Fruit fly (Drosophila melanogaster) whole organism, adult: ENCODE data around the gene Snx17.

Experiments
- CG11617 ChIP-seq: fragments of 200-800 bp; sonication (Bioruptor generic); optimal IDR thresholded peaks from 2 replicates; lab custom pipeline; 2017; ENCODE audit warnings: mild to moderate bottlenecking, missing biosample characterization, missing genetic modification reagents, missing genetic modification characterization
- CG12768 ChIP-seq: fragments of 200-800 bp; sonication (Bioruptor generic); optimal IDR thresholded peaks from 2 replicates; lab custom pipeline; 2017; ENCODE audit warnings: missing biosample characterization, missing genetic modification characterization, mild to moderate bottlenecking, moderate library complexity, missing genetic modification reagents
- CG14711 ChIP-seq: fragments of 200-800 bp; sonication (Bioruptor generic); optimal IDR thresholded peaks from 2 replicates; lab custom pipeline; 2018; ENCODE audit warnings: missing biosample characterization, mild to moderate bottlenecking, missing genetic modification characterization, moderate library complexity
- CG1620 ChIP-seq: fragments of 200-800 bp; sonication (Bioruptor generic); optimal IDR thresholded peaks from 2 replicates; lab custom pipeline; 2016; ENCODE audit warnings: missing biosample characterization, missing genetic modification characterization
- CG33017 ChIP-seq: fragments of 200-800 bp; sonication (Bioruptor generic); optimal IDR thresholded peaks from 2 replicates; lab custom pipeline; 2018; ENCODE audit warnings: missing biosample characterization, mild to moderate bottlenecking, missing genetic modification characterization, moderate library complexity
- CG5204 ChIP-seq: fragments of 200-800 bp; sonication (Bioruptor generic); optimal IDR thresholded peaks from 2 replicates; lab custom pipeline; 2016; ENCODE audit warnings: missing biosample characterization, missing genetic modification characterization
- CG7045 ChIP-seq: fragments of 200-800 bp; sonication (Bioruptor generic); optimal IDR thresholded peaks from 2 replicates; lab custom pipeline; 2017; ENCODE audit warnings: missing biosample characterization, mild to moderate bottlenecking, missing genetic modification characterization
- CG7101 ChIP-seq: fragments of 200-800 bp; sonication (Bioruptor generic); optimal IDR thresholded peaks from 2 replicates; lab custom pipeline; 2018; ENCODE audit warnings: missing biosample characterization, mild to moderate bottlenecking, missing genetic modification characterization, moderate library complexity
- Clk ChIP-seq: fragments of 200-800 bp; sonication (Bioruptor generic); optimal IDR thresholded peaks from 2 replicates; lab custom pipeline; 2017; ENCODE audit warnings: missing biosample characterization, missing genetic modification characterization
- Crg-1 ChIP-seq: fragments of 200-800 bp; sonication (Bioruptor generic); optimal IDR thresholded peaks from 2 replicates; lab custom pipeline; 2016; ENCODE audit warnings: missing biosample characterization, missing genetic modification characterization
- Hr96 ChIP-seq: fragments of 200-800 bp; sonication (Bioruptor generic); optimal IDR thresholded peaks from 2 replicates; lab custom pipeline; 2016; ENCODE audit warnings: missing biosample characterization, missing genetic modification characterization
- Mnt ChIP-seq: fragments of 200-800 bp; sonication (Bioruptor generic); optimal IDR thresholded peaks from 2 replicates; lab custom pipeline; 2016; ENCODE audit warnings: missing biosample characterization, mild to moderate bottlenecking, missing genetic modification characterization
- bab1 ChIP-seq: fragments of 200-800 bp; sonication (Bioruptor generic); optimal IDR thresholded peaks from 3 replicates; lab custom pipeline; 2019; ENCODE audit warnings: missing biosample characterization, mild to moderate bottlenecking, missing genetic modification characterization, moderate library complexity
- cic ChIP-seq: fragments of 200-800 bp; sonication (Bioruptor generic); optimal IDR thresholded peaks from 2 replicates; lab custom pipeline; 2017; ENCODE audit warnings: missing biosample characterization, mild to moderate bottlenecking, missing genetic modification characterization, moderate library complexity
- cnc ChIP-seq, 2 experiments: fragments of >200 bp; optimal IDR thresholded peaks; 2 replicates each; lab custom pipeline; 2017
- kay ChIP-seq: fragments of 200-800 bp; sonication (Bioruptor generic); peaks from one replicate; lab custom pipeline; 2016; ENCODE audit warnings: missing biosample characterization, missing genetic modification characterization, borderline replicate concordance
- ovo ChIP-seq: fragments of 200-800 bp; sonication (Bioruptor generic); optimal IDR thresholded peaks from 2 replicates; lab custom pipeline; 2016; ENCODE audit warnings: missing biosample characterization, missing genetic modification characterization
- pad ChIP-seq: fragments of 200-800 bp; sonication (Bioruptor generic); optimal IDR thresholded peaks from 3 replicates; lab custom pipeline; 2017; ENCODE audit warnings: missing biosample characterization, missing genetic modification characterization, mild to moderate bottlenecking, moderate library complexity, missing genetic modification reagents
- tj ChIP-seq: fragments of 200-800 bp; sonication (Bioruptor generic); optimal IDR thresholded peaks from 3 replicates; lab custom pipeline; 2017; ENCODE audit warnings: missing biosample characterization, mild to moderate bottlenecking, missing genetic modification characterization, moderate library complexity
- toe ChIP-seq: fragments of 200-800 bp; sonication (Bioruptor generic); optimal IDR thresholded peaks from 2 replicates; lab custom pipeline; 2016; ENCODE audit warnings: missing biosample characterization, missing genetic modification characterization

Gene Snx17

DNA sequence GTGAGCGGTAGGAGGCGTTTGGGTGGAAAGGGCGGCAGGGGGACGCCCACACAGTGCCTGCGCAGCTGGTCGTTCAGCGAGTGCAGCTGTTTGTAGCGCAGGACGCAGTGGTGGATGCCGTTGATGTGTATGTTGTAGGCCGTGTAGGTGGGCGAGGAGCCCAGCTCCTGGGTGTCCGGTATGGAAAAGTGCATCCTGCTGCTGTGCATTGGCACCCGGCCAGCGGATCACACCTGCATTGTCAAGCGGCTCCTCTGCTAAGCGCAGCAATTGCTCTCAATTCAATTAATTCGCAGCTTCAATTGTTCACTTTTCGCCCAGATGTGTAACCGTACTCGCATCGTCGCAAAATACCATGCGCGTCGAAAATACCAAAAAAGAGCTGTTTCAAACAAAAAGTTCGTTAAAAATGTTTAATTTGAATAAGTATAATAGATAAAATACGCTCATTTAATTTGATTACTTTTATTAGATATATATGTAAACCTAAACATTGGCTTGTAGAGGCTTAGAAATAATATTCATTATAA lies at the start of gene Snx17:
Gene Snx17 (minus strand): TSS at position 329 of the 530 bp plus-strand sequence.
- TF ChIP-seq Clk (GFP tag; lab: Kevin White, UChicago) (no peak), CG12768 (no peak), Hr96 (no peak), CG33017 (tag; lab: Kevin White, UChicago) (no peak), Crg-1 (GFP tag; lab: Kevin White, UChicago) (no peak), CG1620 (GFP tag; lab: Kevin White, UChicago) (no peak), Mnt (no peak), toe (GFP tag; lab: Kevin White, UChicago) (no peak), bab1 (GFP tag; lab: Kevin White, UChicago) (no peak), ovo (GFP tag; lab: Kevin White, UChicago) (no peak), CG11617 (GFP tag; lab: Kevin White, UChicago) (no peak), tj (no peak)

dm6 chr2L:10255725-10256158 lies 49.0 kb upstream of the Snx17 start, which contains the start of gene CG5676:
TSS of gene CG5676 (minus strand) at chr2L:10255891.
- TF ChIP-seq Clk (GFP tag; lab: Kevin White, UChicago) = no peak
- no peak for TF ChIP-seq CG14711 (tag; lab: Kevin White, UChicago)
- TF ChIP-seq CG7101 = no peak
- TF ChIP-seq CG33017 (tag; lab: Kevin White, UChicago) = no peak
- no peak for TF ChIP-seq CG1620 (GFP tag; lab: Kevin White, UChicago)
- no peak for TF ChIP-seq Mnt
- no peak for TF ChIP-seq CG7045 (GFP tag; lab: Kevin White, UChicago)
- no peak for TF ChIP-seq Hr96
- peak; percentile 92 for TF ChIP-seq kay (GFP tag; lab: Kevin White, UChicago)
- peak; percentile 51 for TF ChIP-seq bab1 (GFP tag; lab: Kevin White, UChicago)
- no peak for TF ChIP-seq CG11617 (GFP tag; lab: Kevin White, UChicago)
- TF ChIP-seq tj = no peak

dm6 chr2L:10251592-10251991 lies 44.8 kb upstream of the Snx17 start, which contains the start of gene Ror:
TSS of gene Ror (plus strand) at chr2L:10251843.
- no peak for TF ChIP-seq CG12768
- no peak for TF ChIP-seq Mnt
- TF ChIP-seq cnc (optimal IDR thresholded peaks at IDR 0.05; lab: Kevin White, UChicago) = no peak
- no peak for TF ChIP-seq toe (GFP tag; lab: Kevin White, UChicago)
- no peak for TF ChIP-seq cic (GFP tag; lab: Kevin White, UChicago)
- TF ChIP-seq tj = no peak
- no peak for TF ChIP-seq Hr96
- TF ChIP-seq CG7045 (GFP tag; lab: Kevin White, UChicago) = no peak
- TF ChIP-seq CG14711 (tag; lab: Kevin White, UChicago) = no peak
- no peak for TF ChIP-seq pad
- no peak for TF ChIP-seq CG7101
- no peak for TF ChIP-seq kay (GFP tag; lab: Kevin White, UChicago)

DNA sequence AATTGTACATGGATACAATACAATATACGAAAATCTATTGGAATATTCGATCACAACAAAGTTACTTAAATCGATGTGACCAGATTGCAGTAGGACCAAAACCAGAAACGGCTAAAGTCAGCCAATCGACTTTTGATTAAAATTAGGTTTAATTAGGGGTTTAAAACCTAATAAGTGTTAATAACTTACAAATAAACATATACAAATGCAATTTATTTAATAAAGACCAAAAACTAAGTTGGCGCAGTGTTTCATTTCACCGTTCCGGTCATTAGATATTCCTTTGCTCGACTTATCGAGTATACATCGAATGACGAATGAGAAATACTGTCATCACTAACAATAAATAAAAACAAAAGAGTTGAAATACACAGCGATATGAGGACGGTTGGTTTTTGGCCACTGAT lies 43.7 kb upstream of the Snx17 start, which contains the start of the genes bsk and CG31717:
Gene bsk (minus strand): TSS at position 61 of the 407 bp plus-strand sequence.
Gene CG31717 (plus strand): TSS at position 297 of the 407 bp plus-strand sequence.
- TF ChIP-seq kay (GFP tag; lab: Kevin White, UChicago) = peak; percentile 98
- TF ChIP-seq Crg-1 (GFP tag; lab: Kevin White, UChicago) = no peak
- TF ChIP-seq tj = no peak
- no peak for TF ChIP-seq cnc (optimal IDR thresholded peaks at IDR 0.05; lab: Kevin White, UChicago)
- no peak for TF ChIP-seq CG33017 (tag; lab: Kevin White, UChicago)
- TF ChIP-seq CG7101 = no peak
- no peak for TF ChIP-seq CG11617 (GFP tag; lab: Kevin White, UChicago)
- no peak for TF ChIP-seq toe (GFP tag; lab: Kevin White, UChicago)
- TF ChIP-seq pad = no peak
- peak; percentile 30 for TF ChIP-seq Mnt
- no peak for TF ChIP-seq ovo (GFP tag; lab: Kevin White, UChicago)
- no peak for TF ChIP-seq Hr96
- TF ChIP-seq cic (GFP tag; lab: Kevin White, UChicago) = peak; percentile 38
- TF ChIP-seq CG7045 (GFP tag; lab: Kevin White, UChicago) = no peak
- TF ChIP-seq CG5204 = no peak
- peak; percentile 51 for TF ChIP-seq bab1 (GFP tag; lab: Kevin White, UChicago)
- TF ChIP-seq CG1620 (GFP tag; lab: Kevin White, UChicago) = no peak
- no peak for TF ChIP-seq CG12768
- no peak for TF ChIP-seq Clk (GFP tag; lab: Kevin White, UChicago)
- peak; percentile 25 for TF ChIP-seq CG14711 (tag; lab: Kevin White, UChicago)

DNA sequence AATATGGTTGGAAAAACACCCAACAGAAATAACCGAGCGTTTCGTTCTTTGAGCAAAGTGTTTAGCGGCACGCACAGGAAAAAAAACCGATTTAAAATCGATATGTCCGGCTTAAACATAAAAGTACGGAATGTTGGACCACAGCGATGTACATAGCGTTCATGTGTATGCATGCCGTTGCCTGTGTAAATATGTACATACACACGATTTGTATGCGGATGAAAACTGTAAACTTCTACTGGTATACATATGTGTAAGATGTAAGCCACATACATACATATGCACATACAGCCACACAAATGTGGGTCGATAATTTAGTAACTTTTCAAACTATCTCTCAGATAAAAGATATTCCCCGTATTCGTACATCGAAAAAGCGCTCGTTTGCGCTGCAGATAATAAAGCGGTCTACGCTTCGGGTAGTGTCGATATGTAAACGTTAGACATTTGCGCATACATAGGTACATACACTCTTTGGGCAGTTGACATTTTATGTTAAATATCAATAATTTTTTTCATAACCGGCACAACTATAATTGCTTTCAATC lies 43.0 kb upstream of the Snx17 start:
- peak; percentile 41 for TF ChIP-seq Crg-1 (GFP tag; lab: Kevin White, UChicago)
- peak; percentile 7 for TF ChIP-seq CG7045 (GFP tag; lab: Kevin White, UChicago)
- peak; percentile 60 for TF ChIP-seq cic (GFP tag; lab: Kevin White, UChicago)
- TF ChIP-seq ovo (GFP tag; lab: Kevin White, UChicago) = no peak
- TF ChIP-seq CG7101 = peak; percentile 6
- peak; percentile 28 for TF ChIP-seq kay (GFP tag; lab: Kevin White, UChicago)
- peak; percentile 22 for TF ChIP-seq Mnt
- TF ChIP-seq tj = no peak

- TF ChIP-seq bab1 (GFP tag; lab: Kevin White, UChicago) (peak; percentile 44), cnc (optimal IDR thresholded peaks at IDR 0.05; lab: Kevin White, UChicago) (no peak), CG1620 (GFP tag; lab: Kevin White, UChicago) (peak; percentile 22), CG11617 (GFP tag; lab: Kevin White, UChicago) (no peak), CG14711 (tag; lab: Kevin White, UChicago) (peak; percentile 32), CG12768 (no peak), CG5204 (no peak), Crg-1 (GFP tag; lab: Kevin White, UChicago) (no peak), CG33017 (tag; lab: Kevin White, UChicago) (no peak), tj (peak; percentile 14), ovo (GFP tag; lab: Kevin White, UChicago) (peak; percentile 27), cic (GFP tag; lab: Kevin White, UChicago) (peak; percentile 66), Mnt (peak; percentile 94), CG7045 (GFP tag; lab: Kevin White, UChicago) (no peak), Clk (GFP tag; lab: Kevin White, UChicago) (no peak), pad (no peak), toe (GFP tag; lab: Kevin White, UChicago) (no peak), Hr96 (no peak)
Measured at dm6 chr2L:10246785-10247190, 40.0 kb upstream of the Snx17 start, which contains the start of gene chico. TSS of gene chico (minus strand) at chr2L:10247078.
